Fruit fly (Drosophila melanogaster) whole organism, prepupa: ENCODE measurements around the gene CG32631.

Experiments used
- Blimp-1 ChIP-seq: fragments of 200-800 bp; sonication (Bioruptor generic); optimal IDR thresholded peaks from 3 replicates; lab custom pipeline; 2017; ENCODE audit warnings: missing biosample characterization, missing genetic modification characterization, mild to moderate bottlenecking, moderate library complexity, missing genetic modification reagents
- CG10631 ChIP-seq: fragments of 200-800 bp; sonication (Bioruptor generic); optimal IDR thresholded peaks from 2 replicates; lab custom pipeline; 2016; ENCODE audit warnings: missing biosample characterization, missing genetic modification characterization
- CG11762 ChIP-seq: fragments of 200-800 bp; sonication (Bioruptor generic); optimal IDR thresholded peaks from 3 replicates; lab custom pipeline; 2016; ENCODE audit warnings: missing biosample characterization, missing genetic modification characterization; ENCODE audit not compliant: insufficient read depth
- CG1621 ChIP-seq: fragments of 200-800 bp; sonication (Bioruptor generic); optimal IDR thresholded peaks from 3 replicates; lab custom pipeline; 2018; ENCODE audit warnings: missing biosample characterization, mild to moderate bottlenecking, missing genetic modification characterization
- CG3032 ChIP-seq: fragments of 200-800 bp; optimal IDR thresholded peaks from 2 replicates; lab custom pipeline; 2019; ENCODE audit warnings: missing biosample characterization, mild to moderate bottlenecking, missing genetic modification characterization, moderate library complexity
- CG34406 ChIP-seq: fragments of 200-800 bp; sonication (Bioruptor generic); optimal IDR thresholded peaks from 3 replicates; lab custom pipeline; 2016; ENCODE audit warnings: missing biosample characterization, missing genetic modification characterization
- CG3919 ChIP-seq: fragments of 200-800 bp; sonication (Bioruptor generic); optimal IDR thresholded peaks from 3 replicates; lab custom pipeline; 2016; ENCODE audit warnings: missing biosample characterization, missing genetic modification characterization
- CG4318 ChIP-seq: fragments of 200-800 bp; sonication (Bioruptor generic); optimal IDR thresholded peaks from 3 replicates; lab custom pipeline; 2017; ENCODE audit warnings: missing biosample characterization, mild to moderate bottlenecking, missing genetic modification characterization
- CG6163 ChIP-seq: fragments of 200-800 bp; sonication (Bioruptor generic); IDR thresholded peaks from 3 replicates; pipeline ENCODE4 v1.3.6; 2022; ENCODE audit warnings: missing biosample characterization, missing genetic modification characterization
- CG6792 ChIP-seq: fragments of 200-800 bp; sonication (Bioruptor generic); optimal IDR thresholded peaks from 3 replicates; lab custom pipeline; 2016; ENCODE audit warnings: missing biosample characterization, missing genetic modification characterization
- CG6808 ChIP-seq: fragments of 200-800 bp; sonication (Bioruptor generic); optimal IDR thresholded peaks from 3 replicates; lab custom pipeline; 2017; ENCODE audit warnings: missing biosample characterization, missing genetic modification characterization, mild to moderate bottlenecking, moderate library complexity, missing genetic modification reagents
- CG6854 ChIP-seq: fragments of 200-800 bp; sonication (Bioruptor generic); optimal IDR thresholded peaks from 2 replicates; lab custom pipeline; 2017; ENCODE audit warnings: missing biosample characterization, mild to moderate bottlenecking, missing genetic modification characterization
- CG8119 ChIP-seq: fragments of 200-800 bp; sonication (Bioruptor generic); IDR thresholded peaks from 3 replicates; pipeline ENCODE4 v1.3.6; 2022; ENCODE audit warnings: missing biosample characterization, missing genetic modification characterization
- CG8319 ChIP-seq: fragments of 200-800 bp; sonication (Bioruptor generic); optimal IDR thresholded peaks from 3 replicates; lab custom pipeline; 2016; ENCODE audit warnings: missing biosample characterization, missing genetic modification characterization
- CG8632 ChIP-seq: fragments of 200-800 bp; sonication (Bioruptor generic); optimal IDR thresholded peaks from 3 replicates; lab custom pipeline; 2016; ENCODE audit warnings: missing biosample characterization, missing genetic modification characterization
- CG9139 ChIP-seq: fragments of 200-800 bp; sonication (Bioruptor generic); optimal IDR thresholded peaks from 3 replicates; lab custom pipeline; 2017; ENCODE audit warnings: missing biosample characterization, mild to moderate bottlenecking, missing genetic modification characterization
- Eip75B ChIP-seq: fragments of 200-800 bp; sonication (Bioruptor generic); optimal IDR thresholded peaks from 3 replicates; lab custom pipeline; 2016; ENCODE audit warnings: missing biosample characterization, missing genetic modification characterization
- Eip78C ChIP-seq: fragments of 200-800 bp; sonication (Bioruptor generic); peaks from one replicate; lab custom pipeline; 2016; ENCODE audit warnings: missing biosample characterization, missing genetic modification characterization
- Eip93F ChIP-seq: fragments of 200-800 bp; sonication (Bioruptor generic); optimal IDR thresholded peaks from 2 replicates; lab custom pipeline; 2016; ENCODE audit warnings: missing biosample characterization, mild to moderate bottlenecking, missing genetic modification characterization
- Hr39 ChIP-seq: fragments of 200-800 bp; sonication (Bioruptor generic); optimal IDR thresholded peaks from 2 replicates; lab custom pipeline; 2016; ENCODE audit warnings: missing biosample characterization, missing genetic modification characterization
- Hr4 ChIP-seq: fragments of 200-800 bp; sonication (Bioruptor generic); optimal IDR thresholded peaks from 3 replicates; lab custom pipeline; 2016; ENCODE audit warnings: missing biosample characterization, missing genetic modification characterization
- Met ChIP-seq: fragments of 200-800 bp; sonication (Bioruptor generic); optimal IDR thresholded peaks from 3 replicates; lab custom pipeline; 2016; ENCODE audit warnings: missing biosample characterization, missing genetic modification characterization
- OdsH ChIP-seq: fragments of 200-800 bp; sonication (Bioruptor generic); optimal IDR thresholded peaks from 3 replicates; lab custom pipeline; 2016; ENCODE audit warnings: missing biosample characterization, missing genetic modification characterization
- Sox102F ChIP-seq: fragments of 200-800 bp; sonication (Bioruptor generic); optimal IDR thresholded peaks from 2 replicates; lab custom pipeline; 2016; ENCODE audit warnings: missing biosample characterization, mild to moderate bottlenecking, missing genetic modification characterization
- achi ChIP-seq: fragments of 200-800 bp; sonication (Bioruptor generic); optimal IDR thresholded peaks from 3 replicates; lab custom pipeline; 2016; ENCODE audit warnings: missing biosample characterization, missing genetic modification characterization
- acj6 ChIP-seq: fragments of 200-800 bp; sonication (Bioruptor generic); optimal IDR thresholded peaks from 3 replicates; lab custom pipeline; 2016; ENCODE audit warnings: missing biosample characterization, missing genetic modification characterization
- cyc ChIP-seq: fragments of 200-800 bp; sonication (Bioruptor generic); optimal IDR thresholded peaks from 3 replicates; lab custom pipeline; 2016; ENCODE audit warnings: missing biosample characterization, missing genetic modification characterization
- dsx ChIP-seq: fragments of 200-800 bp; optimal IDR thresholded peaks from 3 replicates; lab custom pipeline; 2019; ENCODE audit warnings: missing biosample characterization, mild to moderate bottlenecking, missing genetic modification characterization, moderate library complexity; ENCODE audit not compliant: poor library complexity, severe bottlenecking
- eg ChIP-seq: fragments of 200-800 bp; sonication (Bioruptor generic); IDR thresholded peaks from 3 replicates; pipeline ENCODE4 v1.3.6; 2022; ENCODE audit warnings: missing biosample characterization, missing genetic modification characterization
- esn ChIP-seq: fragments of 200-800 bp; sonication (Bioruptor generic); optimal IDR thresholded peaks from 2 replicates; lab custom pipeline; 2016; ENCODE audit warnings: missing biosample characterization, mild to moderate bottlenecking, missing genetic modification characterization, moderate library complexity
- fd85E ChIP-seq: fragments of 200-800 bp; sonication (Bioruptor generic); optimal IDR thresholded peaks from 3 replicates; lab custom pipeline; 2016; ENCODE audit warnings: missing biosample characterization, missing genetic modification characterization
- fkh ChIP-seq: fragments of 200-800 bp; sonication (Bioruptor generic); optimal IDR thresholded peaks from 3 replicates; lab custom pipeline; 2017; ENCODE audit warnings: missing biosample characterization, mild to moderate bottlenecking, missing genetic modification characterization, moderate library complexity
- lz ChIP-seq: fragments of 200-800 bp; sonication (Bioruptor generic); optimal IDR thresholded peaks from 3 replicates; lab custom pipeline; 2016; ENCODE audit warnings: missing biosample characterization, missing genetic modification characterization
- pdm3 ChIP-seq: fragments of 200-800 bp; sonication (Bioruptor generic); optimal IDR thresholded peaks from 3 replicates; lab custom pipeline; 2016; ENCODE audit warnings: missing biosample characterization, missing genetic modification characterization
- salr ChIP-seq, 2 experiments: fragments of 200-800 bp; sonication (Bioruptor generic); optimal IDR thresholded peaks; 3 replicates each; lab custom pipeline; 2016 to 2018; ENCODE audit warnings: missing biosample characterization in 2 of 2, missing genetic modification characterization in 2 of 2, mild to moderate bottlenecking in 1 of 2
- spab ChIP-seq: fragments of 200-800 bp; sonication (Bioruptor generic); optimal IDR thresholded peaks from 2 replicates; lab custom pipeline; 2017; ENCODE audit warnings: missing biosample characterization, mild to moderate bottlenecking, missing genetic modification characterization, missing genetic modification reagents
- ss ChIP-seq, 2 experiments: fragments of 200-800 bp; sonication (Bioruptor generic); optimal IDR thresholded peaks; 2 replicates in 1 of 2; 3 replicates in 1 of 2; lab custom pipeline; 2017 to 2018; ENCODE audit warnings: mild to moderate bottlenecking in 2 of 2, missing biosample characterization in 2 of 2, missing genetic modification characterization in 2 of 2, moderate library complexity in 1 of 2
- svp ChIP-seq: fragments of 200-800 bp; sonication (Bioruptor generic); peaks from one replicate; lab custom pipeline; 2016; ENCODE audit warnings: missing biosample characterization, missing genetic modification characterization
- vri ChIP-seq: fragments of 200-800 bp; sonication (Bioruptor generic); optimal IDR thresholded peaks from 3 replicates; lab custom pipeline; 2016; ENCODE audit warnings: missing biosample characterization, mild to moderate bottlenecking, missing genetic modification characterization

Gene CG32631

dm6 chrX:13540920-13541605 is 15.2 kb upstream of the CG32631 start (continued):
- TF ChIP-seq svp (GFP tag; lab: Kevin White, UChicago) (peak; percentile 83), CG11762 (GFP tag; lab: Kevin White, UChicago) (peak; percentile 48), spab (peak; percentile 41), cyc (GFP tag; lab: Kevin White, UChicago) (peak; percentile 70), fd85E (GFP tag; lab: Kevin White, UChicago) (no peak), CG1621 (tag; lab: Kevin White, UChicago) (no peak), CG6854 (peak; percentile 7), salr (GFP tag; optimal IDR thresholded peaks at IDR 0.05; lab: Kevin White, UChicago) (peak in 1 of 2 experiments; percentile 6), CG4318 (GFP tag; lab: Kevin White, UChicago) (peak; percentile 1)
- TF ChIP-seq, all 60 proteins: peak for 43

dm6 chrX:13542084-13542483 is 14.2 kb upstream of the CG32631 start:
- TF ChIP-seq CG10631 (GFP tag; lab: Kevin White, UChicago): no peak
- TF ChIP-seq CG1621 (tag; lab: Kevin White, UChicago): no peak
- TF ChIP-seq Sox102F: no peak
- no peak for TF ChIP-seq CG4318 (GFP tag; lab: Kevin White, UChicago)
- no peak for TF ChIP-seq cyc (GFP tag; lab: Kevin White, UChicago)
- TF ChIP-seq Eip75B (GFP tag; lab: Kevin White, UChicago): no peak
- no peak for TF ChIP-seq CG8319
- TF ChIP-seq CG6163: no peak

dm6 chrX:13543343-13543742 is 12.9 kb upstream of the CG32631 start, which contains the start of gene Cpr12A:
Gene Cpr12A (plus strand): TSS chrX:13543643.
- no peak for TF ChIP-seq CG8119
- TF ChIP-seq CG34406 (GFP tag; lab: Kevin White, UChicago): no peak
- TF ChIP-seq Eip78C: peak; percentile 64
- no peak for TF ChIP-seq Blimp-1
- TF ChIP-seq Met (GFP tag; lab: Kevin White, UChicago): peak; percentile 4
- TF ChIP-seq fkh (GFP tag; lab: Kevin White, UChicago): no peak
- peak; percentile 18 for TF ChIP-seq CG8632
- TF ChIP-seq CG3919: peak; percentile 3
- TF ChIP-seq achi (GFP tag; lab: Kevin White, UChicago): no peak
- TF ChIP-seq pdm3 (GFP tag; lab: Kevin White, UChicago): no peak
- TF ChIP-seq Hr39 (GFP tag; lab: Kevin White, UChicago): no peak
- no peak for TF ChIP-seq lz (GFP tag; lab: Kevin White, UChicago)
- TF ChIP-seq CG9139 (GFP tag; lab: Kevin White, UChicago): no peak
- no peak for TF ChIP-seq salr (GFP tag; optimal IDR thresholded peaks at IDR 0.05; lab: Kevin White, UChicago)
- TF ChIP-seq CG6792 (GFP tag; lab: Kevin White, UChicago): no peak
- peak; percentile 30 for TF ChIP-seq CG3032 (tag; lab: Kevin White, UChicago)
- TF ChIP-seq spab: no peak
- TF ChIP-seq Eip93F (GFP tag; lab: Kevin White, UChicago): no peak
- no peak for TF ChIP-seq Hr4 (GFP tag; lab: Kevin White, UChicago)
- no peak for TF ChIP-seq eg (GFP tag; lab: Robert Waterston, UW)
- peak; percentile 11 for TF ChIP-seq OdsH (GFP tag; lab: Kevin White, UChicago)
- no peak for TF ChIP-seq CG1621 (tag; lab: Kevin White, UChicago)
- peak; percentile 0 to 11 for TF ChIP-seq ss (GFP tag; optimal IDR thresholded peaks at IDR 0.05; lab: Kevin White, UChicago)
- no peak for TF ChIP-seq acj6 (GFP tag; lab: Kevin White, UChicago)
- no peak for TF ChIP-seq CG6808 (GFP tag; lab: Kevin White, UChicago)
- peak; percentile 29 for TF ChIP-seq esn (GFP tag; lab: Kevin White, UChicago)
- no peak for TF ChIP-seq Eip75B (GFP tag; lab: Kevin White, UChicago)
- TF ChIP-seq dsx (GFP tag; lab: Kevin White, UChicago): no peak
- peak; percentile 7 for TF ChIP-seq vri (GFP tag; lab: Kevin White, UChicago)
